Fruit fly (Drosophila melanogaster) whole organism, embryonic: Measurements from ENCODE around the gene CG14326.
A peak's percentile ranks its signal among the peaks of the same experiment; 100 is the strongest.

Source experiments
- Abd-B ChIP-seq: fragments of 200-800 bp; sonication (Bioruptor generic); optimal IDR thresholded peaks from 2 replicates; lab custom pipeline; 2018; ENCODE audit warnings: missing biosample characterization, mild to moderate bottlenecking, missing genetic modification characterization, moderate library complexity
- CG10565 ChIP-seq: fragments of 200-800 bp; sonication (Bioruptor generic); optimal IDR thresholded peaks from 3 replicates; lab custom pipeline; 2016; ENCODE audit warnings: missing biosample characterization, mild to moderate bottlenecking, missing genetic modification characterization
- CG11456 ChIP-seq: fragments of 200-800 bp; sonication (Bioruptor generic); IDR thresholded peaks from 3 replicates; pipeline ENCODE4 v1.3.6; 2022; ENCODE audit warnings: missing biosample characterization, missing genetic modification characterization
- CG12769 ChIP-seq: fragments of 200-800 bp; sonication (Bioruptor generic); optimal IDR thresholded peaks from 2 replicates; lab custom pipeline; 2019; ENCODE audit warnings: missing biosample characterization, mild to moderate bottlenecking, missing genetic modification characterization, moderate library complexity
- CG13296 ChIP-seq: fragments of 200-800 bp; sonication (Bioruptor generic); optimal IDR thresholded peaks from 3 replicates; lab custom pipeline; 2018; ENCODE audit warnings: missing biosample characterization, mild to moderate bottlenecking, missing genetic modification characterization
- CG1602 ChIP-seq: fragments of 200-800 bp; sonication (Bioruptor generic); optimal IDR thresholded peaks from 3 replicates; lab custom pipeline; 2016; ENCODE audit warnings: missing biosample characterization, missing genetic modification characterization
- CG1603 ChIP-seq: fragments of 200-800 bp; sonication (Bioruptor generic); optimal IDR thresholded peaks from 2 replicates; lab custom pipeline; 2019; ENCODE audit warnings: missing biosample characterization, mild to moderate bottlenecking, missing genetic modification characterization, moderate library complexity
- CG17361 ChIP-seq: fragments of 200-800 bp; sonication (Bioruptor generic); IDR thresholded peaks from 3 replicates; pipeline ENCODE4 v1.3.6; 2022; ENCODE audit warnings: missing biosample characterization, missing genetic modification characterization
- CG18599 ChIP-seq: fragments of 200-800 bp; sonication (Bioruptor generic); optimal IDR thresholded peaks from 3 replicates; lab custom pipeline; 2017; ENCODE audit warnings: missing biosample characterization, missing genetic modification characterization, mild to moderate bottlenecking, moderate library complexity, missing genetic modification reagents
- CG2199 ChIP-seq: fragments of 200-800 bp; sonication (Bioruptor generic); IDR thresholded peaks from 3 replicates; pipeline ENCODE4 v1.3.6; 2022; ENCODE audit warnings: missing biosample characterization, missing genetic modification characterization
- CG3065 ChIP-seq: fragments of 200-800 bp; sonication (Bioruptor generic); optimal IDR thresholded peaks from 2 replicates; lab custom pipeline; 2016; ENCODE audit warnings: missing biosample characterization, missing genetic modification characterization
- CG31388 ChIP-seq: fragments of 200-800 bp; sonication (Bioruptor generic); optimal IDR thresholded peaks from 2 replicates; lab custom pipeline; 2016; ENCODE audit warnings: missing biosample characterization, missing genetic modification characterization
- CG32532 ChIP-seq: fragments of 200-800 bp; sonication (Bioruptor generic); IDR thresholded peaks from 2 replicates; pipeline ENCODE4 v1.3.6; 2022; ENCODE audit warnings: missing biosample characterization, missing genetic modification characterization
- CG32772 ChIP-seq: fragments of 200-800 bp; sonication (Bioruptor generic); IDR thresholded peaks from 2 replicates; pipeline ENCODE4 v1.3.6; 2022; ENCODE audit warnings: missing biosample characterization, missing genetic modification characterization
- CG3281 ChIP-seq: fragments of 200-800 bp; sonication (Bioruptor generic); optimal IDR thresholded peaks from 3 replicates; lab custom pipeline; 2017; ENCODE audit warnings: missing biosample characterization, mild to moderate bottlenecking, missing genetic modification characterization
- CG4424 ChIP-seq: fragments of 200-800 bp; sonication (Bioruptor generic); optimal IDR thresholded peaks from 3 replicates; lab custom pipeline; 2016; ENCODE audit warnings: missing biosample characterization, missing genetic modification characterization
- CG5180 ChIP-seq: fragments of 200-800 bp; sonication (Bioruptor generic); optimal IDR thresholded peaks from 3 replicates; lab custom pipeline; 2017; ENCODE audit warnings: missing biosample characterization, missing genetic modification characterization, mild to moderate bottlenecking, moderate library complexity, missing genetic modification reagents
- CG6272 ChIP-seq: fragments of 200-800 bp; sonication (Bioruptor generic); IDR thresholded peaks from 2 replicates; pipeline ENCODE4 v1.3.6; 2022; ENCODE audit warnings: missing biosample characterization, missing genetic modification characterization
- CG8281 ChIP-seq: fragments of 200-800 bp; sonication (Bioruptor generic); optimal IDR thresholded peaks from 2 replicates; lab custom pipeline; 2018; ENCODE audit warnings: missing biosample characterization, mild to moderate bottlenecking, missing genetic modification characterization, moderate library complexity
- CG8478 ChIP-seq: fragments of >200 bp; optimal IDR thresholded peaks from 2 replicates; lab custom pipeline; 2018
- CHES-1-like ChIP-seq: fragments of 200-800 bp; sonication (Bioruptor generic); optimal IDR thresholded peaks from 2 replicates; lab custom pipeline; 2016; ENCODE audit warnings: missing biosample characterization, missing genetic modification characterization
- CTCF ChIP-seq: fragments of 200-800 bp; sonication (Bioruptor generic); optimal IDR thresholded peaks from 2 replicates; lab custom pipeline; 2017; ENCODE audit warnings: missing biosample characterization, mild to moderate bottlenecking, missing genetic modification characterization, moderate library complexity
- Dip2 ChIP-seq: fragments of 200-800 bp; sonication (Bioruptor generic); IDR thresholded peaks from 2 replicates; pipeline ENCODE4 v1.3.6; 2022; ENCODE audit warnings: missing biosample characterization, missing genetic modification characterization
- Dip3 ChIP-seq: fragments of 200-800 bp; sonication (Bioruptor generic); optimal IDR thresholded peaks from 3 replicates; lab custom pipeline; 2016; ENCODE audit warnings: missing biosample characterization, missing genetic modification characterization
- Doc3 ChIP-seq: fragments of 200-800 bp; sonication (Bioruptor generic); IDR thresholded peaks from 3 replicates; pipeline ENCODE4 v1.3.6; 2022; ENCODE audit warnings: missing biosample characterization, missing genetic modification characterization; ENCODE audit not compliant: partially characterized antibody
- Ets65A ChIP-seq: fragments of 200-800 bp; sonication (Bioruptor generic); peaks from one replicate; lab custom pipeline; 2016; ENCODE audit warnings: missing biosample characterization, missing genetic modification characterization
- Fer1 ChIP-seq: fragments of 200-800 bp; sonication (Bioruptor generic); optimal IDR thresholded peaks from 2 replicates; lab custom pipeline; 2017; ENCODE audit warnings: missing biosample characterization, mild to moderate bottlenecking, missing genetic modification characterization
- Lhr ChIP-seq: fragments of 200-800 bp; sonication (Bioruptor generic); optimal IDR thresholded peaks from 3 replicates; lab custom pipeline; 2017; ENCODE audit warnings: mild to moderate bottlenecking, missing biosample characterization, missing genetic modification reagents, missing genetic modification characterization
- Ravus ChIP-seq: fragments of 200-800 bp; sonication (Bioruptor generic); IDR thresholded peaks from 2 replicates; pipeline ENCODE4 v1.3.6; 2022; ENCODE audit warnings: missing biosample characterization, missing genetic modification characterization
- Rfx ChIP-seq: fragments of 200-800 bp; sonication (Bioruptor generic); IDR thresholded peaks from 2 replicates; pipeline ENCODE4 v1.3.6; 2022; ENCODE audit warnings: missing biosample characterization, missing genetic modification characterization
- Scr ChIP-seq: fragments of 200-800 bp; sonication (Bioruptor generic); IDR thresholded peaks from 2 replicates; pipeline ENCODE4 v1.3.6; 2022; ENCODE audit warnings: missing biosample characterization, missing genetic modification characterization; ENCODE audit not compliant: partially characterized antibody
- Side ChIP-seq: fragments of 200-800 bp; sonication (Bioruptor generic); optimal IDR thresholded peaks from 2 replicates; lab custom pipeline; 2016; ENCODE audit warnings: missing biosample characterization, missing genetic modification characterization
- Six4 ChIP-seq: fragments of 200-800 bp; sonication (Bioruptor generic); optimal IDR thresholded peaks from 2 replicates; lab custom pipeline; 2016; ENCODE audit warnings: missing biosample characterization, missing genetic modification characterization
- abd-A ChIP-seq: fragments of 200-800 bp; sonication (Bioruptor generic); optimal IDR thresholded peaks from 3 replicates; lab custom pipeline; 2019; ENCODE audit warnings: missing biosample characterization, mild to moderate bottlenecking, missing genetic modification characterization, moderate library complexity
- bsh ChIP-seq, 2 experiments: fragments of 200-800 bp; sonication (Bioruptor generic); optimal IDR thresholded peaks; 2 replicates each; lab custom pipeline; 2017 to 2018; ENCODE audit warnings: mild to moderate bottlenecking in 2 of 2, missing biosample characterization in 2 of 2, missing genetic modification characterization in 2 of 2, moderate library complexity in 1 of 2
- cg ChIP-seq: fragments of 200-800 bp; sonication (Bioruptor generic); optimal IDR thresholded peaks from 3 replicates; lab custom pipeline; 2019; ENCODE audit warnings: missing biosample characterization, mild to moderate bottlenecking, missing genetic modification characterization, moderate library complexity
- crc ChIP-seq: fragments of 200-800 bp; sonication (Bioruptor generic); optimal IDR thresholded peaks from 2 replicates; lab custom pipeline; 2016; ENCODE audit warnings: missing biosample characterization, missing genetic modification characterization
- dmrt11E ChIP-seq: fragments of 200-800 bp; sonication (Bioruptor generic); optimal IDR thresholded peaks from 3 replicates; lab custom pipeline; 2018; ENCODE audit warnings: missing biosample characterization, mild to moderate bottlenecking, missing genetic modification characterization, moderate library complexity
- dysf ChIP-seq: fragments of 200-800 bp; sonication (Bioruptor generic); IDR thresholded peaks from 3 replicates; pipeline ENCODE4 v1.3.6; 2022; ENCODE audit warnings: missing biosample characterization, missing genetic modification characterization
- esg ChIP-seq: fragments of 200-800 bp; sonication (Bioruptor generic); conservative IDR thresholded peaks from 2 replicates; pipeline ENCODE4 v1.3.6; 2022; ENCODE audit warnings: missing biosample characterization, missing genetic modification characterization
- gsb-n ChIP-seq: fragments of 200-800 bp; sonication (Bioruptor generic); optimal IDR thresholded peaks from 3 replicates; lab custom pipeline; 2018; ENCODE audit warnings: missing biosample characterization, mild to moderate bottlenecking, missing genetic modification characterization
- her ChIP-seq: fragments of 200-800 bp; sonication (Bioruptor generic); optimal IDR thresholded peaks from 2 replicates; lab custom pipeline; 2016; ENCODE audit warnings: missing biosample characterization, missing genetic modification characterization
- ind ChIP-seq: fragments of 200-800 bp; sonication (Bioruptor generic); optimal IDR thresholded peaks from 3 replicates; lab custom pipeline; 2016; ENCODE audit warnings: missing biosample characterization, missing genetic modification characterization
- jumu ChIP-seq: fragments of 200-800 bp; sonication (Bioruptor generic); optimal IDR thresholded peaks from 3 replicates; lab custom pipeline; 2016; ENCODE audit warnings: missing biosample characterization, missing genetic modification characterization
- lmd ChIP-seq: fragments of 200-800 bp; sonication (Bioruptor generic); IDR thresholded peaks from 2 replicates; pipeline ENCODE4 v1.3.6; 2022; ENCODE audit warnings: missing biosample characterization, missing genetic modification characterization
- otp ChIP-seq: fragments of 200-800 bp; sonication (Bioruptor generic); IDR thresholded peaks from 3 replicates; pipeline ENCODE4, ENCODE4 v1.3.6; 2022; ENCODE audit warnings: missing biosample characterization, missing genetic modification characterization
- salm ChIP-seq: fragments of 200-800 bp; sonication (Bioruptor generic); optimal IDR thresholded peaks from 2 replicates; lab custom pipeline; 2018; ENCODE audit warnings: missing biosample characterization, mild to moderate bottlenecking, missing genetic modification characterization
- sens ChIP-seq: fragments of 200-800 bp; sonication (Bioruptor generic); peaks from one replicate; lab custom pipeline; 2016; ENCODE audit warnings: missing biosample characterization, missing genetic modification characterization
- slbo ChIP-seq: fragments of 200-800 bp; sonication (Bioruptor generic); IDR thresholded peaks from 2 replicates; pipeline ENCODE4 v1.3.6; 2022; ENCODE audit warnings: missing biosample characterization, missing genetic modification characterization
- sqz ChIP-seq: fragments of 200-800 bp; sonication (Bioruptor generic); optimal IDR thresholded peaks from 3 replicates; lab custom pipeline; 2018; ENCODE audit warnings: missing biosample characterization, mild to moderate bottlenecking, missing genetic modification characterization
- zf30C ChIP-seq: fragments of 200-800 bp; sonication (Bioruptor generic); optimal IDR thresholded peaks from 3 replicates; lab custom pipeline; 2018; ENCODE audit warnings: missing biosample characterization, mild to moderate bottlenecking, missing genetic modification characterization
- zfh1 ChIP-seq: fragments of 200-800 bp; sonication (Bioruptor generic); IDR thresholded peaks from 3 replicates; pipeline ENCODE4 v1.3.6; 2022; ENCODE audit warnings: missing biosample characterization, missing genetic modification characterization

Gene CG14326

dm6 chr3R:17615746-17616145 is 3.2 kb upstream of the CG14326 start (continued):
- TF ChIP-seq her: no peak
- TF ChIP-seq crc (GFP tag; lab: Kevin White, UChicago): no peak
- no peak for TF ChIP-seq Doc3
- TF ChIP-seq CG2199 (GFP tag; lab: Robert Waterston, UW): 0 out of 3 replicates have a peak, but pooled peaks have one; percentile 58
- no peak for TF ChIP-seq CG3065 (GFP tag; lab: Kevin White, UChicago)
- TF ChIP-seq salm (tag; lab: Kevin White, UChicago): no peak
- 0 out of 3 replicates have a peak, but pooled peaks have one; percentile 9 for TF ChIP-seq CG11456 (GFP tag; lab: Robert Waterston, UW)
- TF ChIP-seq dysf: no peak
- no peak for TF ChIP-seq lmd (GFP tag; lab: Robert Waterston, UW)
- TF ChIP-seq Dip3 (GFP tag; lab: Kevin White, UChicago): no peak
- no peak for TF ChIP-seq CG31388 (GFP tag; lab: Kevin White, UChicago)

dm6 chr3R:17616541-17616940 is 2.4 kb upstream of the CG14326 start:
- TF ChIP-seq Side (GFP tag; lab: Kevin White, UChicago) (no peak), CHES-1-like (GFP tag; lab: Kevin White, UChicago) (no peak), CTCF (GFP tag; lab: Kevin White, UChicago) (peak; percentile 90), CG5180 (GFP tag; lab: Kevin White, UChicago) (no peak), Ravus (GFP tag; lab: Robert Waterston, UW) (no peak), Ets65A (peak; percentile 91), esg (GFP tag; lab: Robert Waterston, UW) (no peak), bsh (GFP tag; optimal IDR thresholded peaks at IDR 0.05; lab: Kevin White, UChicago) (no peak), ind (GFP tag; lab: Kevin White, UChicago) (no peak), CG2199 (GFP tag; lab: Robert Waterston, UW) (peak; percentile 93), otp (GFP tag; lab: Robert Waterston, UW) (no peak), Lhr (no peak), Fer1 (no peak), Dip2 (peak; percentile 81), CG8478 (lab: Kevin White, UChicago) (peak; percentile 38), slbo (GFP tag; lab: Robert Waterston, UW) (0 out of 2 replicates have a peak, but pooled peaks have one; percentile 34), sqz (GFP tag; lab: Kevin White, UChicago) (peak; percentile 28), CG32532 (GFP tag; lab: Robert Waterston, UW) (0 out of 2 replicates have a peak, but pooled peaks have one; percentile 7), CG32772 (no peak), gsb-n (tag; lab: Kevin White, UChicago) (peak; percentile 6), Abd-B (GFP tag; lab: Kevin White, UChicago) (peak; percentile 37), CG18599 (GFP tag; lab: Kevin White, UChicago) (no peak), jumu (no peak), CG17361 (0 out of 3 replicates have a peak, but pooled peaks have one; percentile 17), Rfx (GFP tag; lab: Robert Waterston, UW) (peak; percentile 37; the same call in 1 of the 2 replicates), CG13296 (GFP tag; lab: Kevin White, UChicago) (no peak), CG3281 (no peak), CG10565 (GFP tag; lab: Kevin White, UChicago) (no peak), CG4424 (GFP tag; lab: Kevin White, UChicago) (no peak), CG1603 (tag; lab: Kevin White, UChicago) (no peak), CG1602 (GFP tag; lab: Kevin White, UChicago) (no peak), CG6272 (GFP tag; lab: Robert Waterston, UW) (0 out of 2 replicates have a peak, but pooled peaks have one; percentile 45), dmrt11E (tag; lab: Kevin White, UChicago) (no peak), zfh1 (GFP tag; lab: Robert Waterston, UW) (no peak), sens (GFP tag; lab: Kevin White, UChicago) (peak; percentile 20), cg (GFP tag; lab: Kevin White, UChicago) (no peak), CG8281 (tag; lab: Kevin White, UChicago) (no peak), Six4 (GFP tag; lab: Kevin White, UChicago) (no peak), CG12769 (tag; lab: Kevin White, UChicago) (no peak), abd-A (no peak), zf30C (GFP tag; lab: Kevin White, UChicago) (no peak), Scr (GFP tag; lab: Robert Waterston, UW) (no peak)
